Worm (Caenorhabditis elegans): ENCODE data around the gene hgrs-1.

- no peak for TF ChIP-seq sdc-2 (tag; optimal IDR thresholded peaks at IDR 0.05)
- TF ChIP-seq ama-1 (optimal IDR thresholded peaks at IDR 0.05) = no peak
- no peak for TF ChIP-seq hlh-30 (tag; optimal IDR thresholded peaks at IDR 0.05; ENCODE audit: insufficient read depth)
- peak; percentile 80 for TF ChIP-seq fkh-10 (GFP tag; optimal IDR thresholded peaks at IDR 0.05)
- TF ChIP-seq che-1 (tag; optimal IDR thresholded peaks at IDR 0.05) = no peak
- no peak for TF ChIP-seq eyg-1 (tag; optimal IDR thresholded peaks at IDR 0.05)
These were observed 24.4 kb downstream of the hgrs-1 start for ce11 chrIV:8181404-8181803.
